Worm (Caenorhabditis elegans): ENCODE measurements around the gene aex-2.

Gene aex-2

DNA sequence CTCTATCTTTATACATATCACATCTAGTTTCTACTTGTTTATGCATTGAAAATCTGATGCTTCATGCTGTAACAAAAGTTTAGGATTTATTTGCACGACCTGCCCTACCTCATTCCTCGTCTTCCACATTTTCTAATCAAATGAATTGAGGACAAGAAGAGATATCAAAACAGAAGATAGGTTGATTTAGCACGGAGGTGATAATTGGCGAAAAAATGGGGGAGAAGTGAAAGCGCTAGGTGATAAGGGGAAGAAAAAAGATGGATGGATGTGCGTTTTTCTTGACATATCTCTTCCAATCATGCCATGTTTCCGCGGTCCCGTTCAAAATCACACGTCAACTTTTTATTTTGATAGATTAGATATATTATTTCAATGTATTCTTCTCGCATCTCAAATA lies 44.8 kb downstream of the aex-2 start:
- peak; percentile 96 for TF ChIP-seq blmp-1 (tag; optimal IDR thresholded peaks at IDR 0.05)
- peak; percentile 70 for TF ChIP-seq lin-14 (GFP tag; optimal IDR thresholded peaks at IDR 0.05)
- peak in 4 of 6 experiments; percentile 22 to 79 (median 53) for TF ChIP-seq elt-3 (tag; optimal IDR thresholded peaks at IDR 0.05)
- TF ChIP-seq nhr-77 (tag; optimal IDR thresholded peaks at IDR 0.05), result no peak
- no peak for TF ChIP-seq ceh-90 (tag; optimal IDR thresholded peaks at IDR 0.05)
- peak; percentile 24 for TF ChIP-seq rnt-1 (tag; optimal IDR thresholded peaks at IDR 0.05)
- TF ChIP-seq mef-2 (tag; optimal IDR thresholded peaks at IDR 0.05), result no peak
- TF ChIP-seq mdl-1 (tag; optimal IDR thresholded peaks at IDR 0.05), result no peak
- no peak for TF ChIP-seq nhr-84 (tag; optimal IDR thresholded peaks at IDR 0.05)
- TF ChIP-seq nhr-20 (tag; optimal IDR thresholded peaks at IDR 0.05), result peak; percentile 4

DNA sequence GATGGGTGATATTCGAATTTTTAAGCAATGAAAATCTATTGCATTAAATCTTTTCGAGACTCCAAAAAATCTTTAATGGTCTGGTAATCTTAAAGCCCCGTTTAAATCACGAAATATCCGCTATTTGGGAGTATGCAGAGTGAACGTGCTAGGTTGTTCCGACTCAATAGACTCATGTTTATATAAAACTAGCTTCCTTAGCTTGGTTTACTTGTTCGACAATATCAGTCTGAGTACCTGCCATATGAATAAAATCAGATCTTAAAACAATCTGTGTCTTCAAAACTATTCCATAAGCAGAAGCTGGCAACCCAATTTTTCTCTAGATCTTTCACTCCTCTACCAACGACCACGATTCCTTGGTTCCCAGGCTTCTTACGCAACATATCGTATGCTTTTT lies 49.7 kb downstream of the aex-2 start:
- no peak for TF ChIP-seq lin-39 (tag; optimal IDR thresholded peaks at IDR 0.05)
- TF ChIP-seq mep-1 (tag; optimal IDR thresholded peaks at IDR 0.05), result no peak
- no peak for TF ChIP-seq ztf-11 (tag; optimal IDR thresholded peaks at IDR 0.05)
- no peak for TF ChIP-seq fkh-4 (tag; optimal IDR thresholded peaks at IDR 0.05; ENCODE audit: borderline replicate concordance)
- no peak for TF ChIP-seq grh-1 (GFP tag; IDR thresholded peaks at IDR 0.05)
- no peak for TF ChIP-seq ztf-4 (tag; optimal IDR thresholded peaks at IDR 0.05)
- TF ChIP-seq efl-1 (optimal IDR thresholded peaks at IDR 0.05), result no peak
- no peak for TF ChIP-seq efl-1 (GFP tag; optimal IDR thresholded peaks at IDR 0.05 in 1 of 2)
- TF ChIP-seq ces-1 (GFP tag; optimal IDR thresholded peaks at IDR 0.05), result no peak
- no peak for TF ChIP-seq snu-23 (GFP tag; optimal IDR thresholded peaks at IDR 0.05)
- no peak for TF ChIP-seq snpc-4 (tag; optimal IDR thresholded peaks at IDR 0.05)

DNA sequence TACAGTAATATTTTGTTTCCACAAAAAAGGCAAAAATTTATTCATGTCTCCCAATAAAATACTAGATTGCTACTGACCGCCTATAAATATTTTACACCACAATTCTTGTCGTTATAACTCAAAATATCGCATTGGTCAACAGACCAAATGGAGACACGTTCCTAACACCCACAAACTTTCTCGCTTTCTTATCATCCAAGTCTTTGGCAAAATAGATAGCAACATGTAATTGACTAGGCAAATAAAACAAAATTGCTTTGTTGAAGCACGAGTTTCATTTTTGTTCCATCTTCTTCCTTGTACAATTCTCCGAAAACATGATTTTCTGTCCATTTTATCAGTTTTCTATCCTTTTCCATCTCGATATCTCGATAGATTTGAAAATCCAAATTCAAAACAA lies 50.3 kb downstream of the aex-2 start:
- peak; percentile 12 for TF ChIP-seq elt-2 (tag; optimal IDR thresholded peaks at IDR 0.05)
- TF ChIP-seq fkh-10 (GFP tag; optimal IDR thresholded peaks at IDR 0.05), result no peak
- TF ChIP-seq blmp-1 (tag; optimal IDR thresholded peaks at IDR 0.05), result peak; percentile 16
